Worm (Caenorhabditis elegans) whole organism, L3 larva: ENCODE data around the gene F44G3.7.

Source experiments
- R02D3.7 ChIP-seq: fragments of 150-350 bp; optimal IDR thresholded peaks from 2 replicates; lab custom pipeline; 2014; ENCODE audit warnings: missing biosample characterization, missing genetic modification characterization
- ZK546.5 ChIP-seq: sonication (generic microtip); optimal IDR thresholded peaks from 2 replicates; lab custom pipeline; 2017; ENCODE audit warnings: missing biosample characterization, missing genetic modification characterization
- aly-2 ChIP-seq: fragments of 150-350 bp; optimal IDR thresholded peaks from 2 replicates; lab custom pipeline; 2014; ENCODE audit warnings: missing biosample characterization, missing genetic modification characterization
- ama-1 ChIP-seq: fragments of 150-350 bp; optimal IDR thresholded peaks from 2 replicates; lab custom pipeline; 2018
- ceh-28 ChIP-seq: fragments of 150-350 bp; optimal IDR thresholded peaks from 2 replicates; lab custom pipeline; 2014; ENCODE audit warnings: missing biosample characterization, missing genetic modification reagents, missing genetic modification characterization
- ceh-9 ChIP-seq: sonication (generic microtip); optimal IDR thresholded peaks from 2 replicates; lab custom pipeline; 2018; ENCODE audit warnings: missing biosample characterization, missing genetic modification characterization
- daf-12 ChIP-seq: fragments of 150-350 bp; optimal IDR thresholded peaks from 2 replicates; lab custom pipeline; 2014; ENCODE audit warnings: missing biosample characterization, missing genetic modification reagents, missing genetic modification characterization
- egl-5 ChIP-seq: fragments of 150-350 bp; optimal IDR thresholded peaks from 2 replicates; lab custom pipeline; 2017; ENCODE audit warnings: missing biosample characterization, missing genetic modification reagents, missing genetic modification characterization, inconsistent platforms
- elt-2 ChIP-seq: sonication (generic microtip); optimal IDR thresholded peaks from 2 replicates; lab custom pipeline; 2016; ENCODE audit warnings: missing genetic modification reagents, mild to moderate bottlenecking, missing genetic modification characterization, missing compliant biosample characterization
- elt-3 ChIP-seq, 3 experiments: fragments of 150-350 bp in 1 of 3; sonication (generic microtip) in 2 of 3; optimal IDR thresholded peaks; 2 replicates in 2 of 3; 4 replicates in 1 of 3; lab custom pipeline; 2014 to 2017; ENCODE audit warnings: missing biosample characterization in 3 of 3, missing genetic modification characterization in 3 of 3
- eor-1 ChIP-seq, 2 experiments: fragments of 150-350 bp; optimal IDR thresholded peaks; 2 replicates each; lab custom pipeline; 2014 to 2018; ENCODE audit warnings: missing biosample characterization in 2 of 2, missing genetic modification characterization in 2 of 2
- fkh-10 ChIP-seq: sonication (generic microtip); optimal IDR thresholded peaks from 2 replicates; lab custom pipeline; 2017; ENCODE audit warnings: missing biosample characterization, missing genetic modification reagents, missing genetic modification characterization
- hmg-11 ChIP-seq: sonication (generic microtip); optimal IDR thresholded peaks from 2 replicates; lab custom pipeline; 2016; ENCODE audit warnings: missing genetic modification characterization, missing compliant biosample characterization
- jun-1 ChIP-seq: fragments of 150-350 bp; optimal IDR thresholded peaks from 2 replicates; lab custom pipeline; 2014; ENCODE audit warnings: missing biosample characterization, missing genetic modification reagents, missing genetic modification characterization
- lin-39 ChIP-seq: fragments of 150-350 bp; optimal IDR thresholded peaks from 2 replicates; lab custom pipeline; 2018; ENCODE audit warnings: missing biosample characterization, missing genetic modification reagents, missing genetic modification characterization
- lsy-12 ChIP-seq: sonication (generic microtip); optimal IDR thresholded peaks from 2 replicates; lab custom pipeline; 2016; ENCODE audit warnings: mild to moderate bottlenecking, missing genetic modification characterization, missing compliant biosample characterization
- mdl-1 ChIP-seq: fragments of 150-350 bp; optimal IDR thresholded peaks from 2 replicates; lab custom pipeline; 2014; ENCODE audit warnings: missing biosample characterization, missing genetic modification characterization
- mml-1 ChIP-seq: fragments of 150-350 bp; sonication (generic microtip); optimal IDR thresholded peaks from 3 replicates; lab custom pipeline; 2014; ENCODE audit warnings: missing biosample characterization, missing genetic modification characterization
- nfya-1 ChIP-seq: sonication (generic microtip); optimal IDR thresholded peaks from 2 replicates; lab custom pipeline; 2017; ENCODE audit warnings: missing genetic modification characterization, mild to moderate bottlenecking, missing compliant biosample characterization, antibody characterized with exemption, moderate library complexity; ENCODE audit not compliant: insufficient read depth
- nhr-11 ChIP-seq: fragments of 150-350 bp; optimal IDR thresholded peaks from 2 replicates; lab custom pipeline; 2014; ENCODE audit warnings: missing biosample characterization, missing genetic modification characterization
- nhr-12 ChIP-seq: fragments of 150-350 bp; optimal IDR thresholded peaks from 2 replicates; lab custom pipeline; 2014; ENCODE audit warnings: missing biosample characterization, missing genetic modification characterization
- nhr-23 ChIP-seq: fragments of 150-350 bp; optimal IDR thresholded peaks from 2 replicates; lab custom pipeline; 2014; ENCODE audit warnings: missing biosample characterization, missing genetic modification reagents, missing genetic modification characterization
- nhr-237 ChIP-seq: fragments of 150-350 bp; optimal IDR thresholded peaks from 2 replicates; lab custom pipeline; 2014; ENCODE audit warnings: missing biosample characterization, missing genetic modification characterization
- nhr-25 ChIP-seq: sonication (generic microtip); optimal IDR thresholded peaks from 2 replicates; lab custom pipeline; 2017; ENCODE audit warnings: missing biosample characterization, missing genetic modification characterization
- nhr-28 ChIP-seq: fragments of 150-350 bp; optimal IDR thresholded peaks from 2 replicates; lab custom pipeline; 2014; ENCODE audit warnings: missing biosample characterization, missing genetic modification characterization
- nhr-43 ChIP-seq: sonication (generic microtip); optimal IDR thresholded peaks from 2 replicates; lab custom pipeline; 2016; ENCODE audit warnings: mild to moderate bottlenecking, missing genetic modification characterization, missing compliant biosample characterization; ENCODE audit not compliant: poor library complexity, severe bottlenecking
- nhr-67 ChIP-seq: fragments of 150-350 bp; optimal IDR thresholded peaks from 2 replicates; lab custom pipeline; 2014; ENCODE audit warnings: missing biosample characterization, missing genetic modification characterization
- nhr-76 ChIP-seq: fragments of 150-350 bp; sonication (generic microtip); optimal IDR thresholded peaks from 5 replicates; lab custom pipeline; 2014; ENCODE audit warnings: missing biosample characterization, missing genetic modification characterization
- pha-4 ChIP-seq: fragments of 150-350 bp; optimal IDR thresholded peaks from 2 replicates; lab custom pipeline; 2014; ENCODE audit warnings: missing biosample characterization, missing genetic modification reagents, missing genetic modification characterization
- pqm-1 ChIP-seq: fragments of 150-350 bp; optimal IDR thresholded peaks from 2 replicates; lab custom pipeline; 2017; ENCODE audit warnings: missing biosample characterization, missing genetic modification characterization, inconsistent platforms
- sea-2 ChIP-seq: fragments of 150-350 bp; sonication (generic microtip); optimal IDR thresholded peaks from 4 replicates; lab custom pipeline; 2014; ENCODE audit warnings: missing biosample characterization, missing genetic modification reagents, missing genetic modification characterization
- skn-1 ChIP-seq: fragments of 150-350 bp; optimal IDR thresholded peaks from 2 replicates; lab custom pipeline; 2014; ENCODE audit warnings: missing biosample characterization, missing genetic modification characterization
- snpc-4 ChIP-seq: fragments of 150-350 bp; optimal IDR thresholded peaks from 2 replicates; lab custom pipeline; 2014; ENCODE audit warnings: missing biosample characterization, missing genetic modification characterization
- tbx-2 ChIP-seq: sonication (generic microtip); optimal IDR thresholded peaks from 2 replicates; lab custom pipeline; 2016; ENCODE audit warnings: mild to moderate bottlenecking, missing genetic modification characterization, missing compliant biosample characterization
- unc-62 ChIP-seq: fragments of 150-350 bp; sonication (generic microtip); optimal IDR thresholded peaks from 4 replicates; lab custom pipeline; 2014; ENCODE audit warnings: missing biosample characterization, missing genetic modification reagents, missing genetic modification characterization
- zag-1 ChIP-seq: fragments of 150-350 bp; optimal IDR thresholded peaks from 2 replicates; lab custom pipeline; 2014; ENCODE audit warnings: missing biosample characterization, missing genetic modification characterization
- ztf-11 ChIP-seq: fragments of 150-350 bp; optimal IDR thresholded peaks from 2 replicates; lab custom pipeline; 2014; ENCODE audit warnings: missing biosample characterization, missing genetic modification characterization
- ztf-4 ChIP-seq: fragments of 150-350 bp; optimal IDR thresholded peaks from 2 replicates; lab custom pipeline; 2014; ENCODE audit warnings: missing biosample characterization, missing genetic modification characterization

F44G3.7 gene

DNA sequence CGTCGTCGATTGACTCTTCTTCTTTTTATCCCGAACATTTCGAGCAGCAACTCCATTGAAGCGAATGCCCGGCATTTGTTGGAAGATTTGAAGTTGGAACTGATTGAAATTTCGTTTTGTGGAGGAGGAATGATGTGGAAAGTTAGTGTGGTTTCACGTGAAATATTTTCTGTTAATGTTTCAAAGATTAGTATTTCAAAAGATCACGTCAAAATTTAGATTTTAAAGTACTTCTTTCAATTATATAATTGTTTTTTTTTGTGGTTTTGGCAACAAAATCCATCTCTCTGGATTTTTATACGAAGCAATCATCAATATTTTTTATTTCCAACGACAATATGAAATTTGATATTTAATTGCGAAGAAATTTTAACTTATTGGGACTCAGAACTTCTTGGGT lies at the start of gene F44G3.7:
Gene F44G3.7 (minus strand): TSS at position 101 of the 400 bp plus-strand sequence.
- TF ChIP-seq nfya-1 (tag; lab: Kevin White, UChicago) (no peak), nhr-76 (no peak), tbx-2 (tag; lab: Kevin White, UChicago) (no peak), mdl-1 (no peak), nhr-28 (tag; lab: Kevin White, UChicago) (no peak), snpc-4 (no peak), pha-4 (tag; lab: Kevin White, UChicago) (no peak), elt-2 (tag; lab: Kevin White, UChicago) (no peak), mml-1 (tag; lab: Kevin White, UChicago) (no peak), ztf-4 (tag; lab: Kevin White, UChicago) (no peak), nhr-11 (tag; lab: Kevin White, UChicago) (no peak), ceh-9 (tag; lab: Kevin White, UChicago) (no peak), sea-2 (GFP tag; lab: Kevin White, UChicago) (no peak), nhr-25 (tag; lab: Kevin White, UChicago) (no peak), fkh-10 (GFP tag; lab: Kevin White, UChicago) (no peak), R02D3.7 (no peak), ZK546.5 (tag; lab: Kevin White, UChicago) (no peak), nhr-23 (tag; lab: Kevin White, UChicago) (no peak)
- TF ChIP-seq, all 47 proteins: peak for 0

DNA sequence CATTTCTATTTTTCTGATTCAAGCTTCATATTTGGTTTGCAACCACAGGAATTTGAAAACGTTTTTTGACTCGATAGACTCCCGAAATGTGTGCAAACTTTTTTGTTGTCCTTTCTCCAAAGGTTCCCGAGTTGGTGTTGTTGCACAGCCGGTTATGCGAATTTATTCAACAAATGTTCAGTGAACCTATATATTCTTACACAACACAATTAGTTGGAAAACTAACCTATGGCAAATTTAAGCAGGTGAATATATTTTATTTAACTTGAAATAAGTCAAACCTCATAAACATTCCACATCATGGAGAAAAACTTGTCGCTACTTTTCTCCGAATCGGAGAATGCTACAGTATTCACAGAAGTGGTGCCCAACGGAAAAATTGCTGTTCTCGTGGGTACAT lies 46.4 kb upstream of the F44G3.7 start, which contains the start of gene srz-14:
Gene srz-14 (plus strand): TSS at position 301 of the 400 bp plus-strand sequence.
- no peak for TF ChIP-seq pqm-1
- TF ChIP-seq ztf-11 (tag; lab: Kevin White, UChicago) = no peak
- TF ChIP-seq unc-62 (GFP tag; lab: Kevin White, UChicago) = no peak
- TF ChIP-seq nhr-11 (tag; lab: Kevin White, UChicago) = no peak
- TF ChIP-seq nhr-237 (tag; lab: Kevin White, UChicago) = no peak
- no peak for TF ChIP-seq aly-2 (tag; lab: Kevin White, UChicago)
- TF ChIP-seq egl-5 = no peak
- TF ChIP-seq nhr-23 (tag; lab: Kevin White, UChicago) = no peak
- TF ChIP-seq fkh-10 (GFP tag; lab: Kevin White, UChicago) = no peak
- TF ChIP-seq skn-1 (tag; lab: Kevin White, UChicago) = no peak
- no peak for TF ChIP-seq nhr-12 (tag; lab: Kevin White, UChicago)
- no peak for TF ChIP-seq lsy-12 (tag; lab: Kevin White, UChicago)
- TF ChIP-seq lin-39 = no peak
- no peak for TF ChIP-seq ztf-4 (tag; lab: Kevin White, UChicago)
- no peak for TF ChIP-seq elt-3 (tag; optimal IDR thresholded peaks at IDR 0.05; lab: Kevin White, UChicago)
- no peak for TF ChIP-seq ceh-28 (tag; lab: Kevin White, UChicago)
- TF ChIP-seq nhr-28 (tag; lab: Kevin White, UChicago) = no peak
- no peak for TF ChIP-seq ama-1 (lab: Kevin White, UChicago)
- TF ChIP-seq nhr-43 (tag; lab: Kevin White, UChicago) = no peak

DNA sequence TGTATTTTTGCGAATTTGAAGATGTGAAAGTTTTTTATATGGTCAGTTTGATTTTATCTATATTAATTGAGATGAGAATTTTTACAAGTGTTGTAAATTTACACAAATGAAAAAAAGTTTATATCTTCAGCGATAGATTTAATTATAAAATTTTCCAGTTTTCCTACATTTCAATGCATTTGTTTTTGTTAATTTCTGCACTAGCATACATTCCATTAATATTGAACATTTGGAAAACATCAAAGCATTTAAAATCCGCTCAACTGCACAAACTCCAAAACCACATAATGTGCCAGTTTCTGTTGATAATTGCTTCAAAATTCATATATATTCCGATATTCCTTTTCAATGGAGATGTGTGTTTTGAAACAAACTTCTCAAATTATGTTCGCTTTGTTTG lies 46.0 kb upstream of the F44G3.7 start, which contains the start of gene srh-277:
Gene srh-277 (plus strand): TSS at position 301 of the 400 bp plus-strand sequence.
- TF ChIP-seq snpc-4 (no peak), daf-12 (no peak), eor-1 (tag; optimal IDR thresholded peaks at IDR 0.05; lab: Kevin White, UChicago) (no peak), nhr-76 (no peak), tbx-2 (tag; lab: Kevin White, UChicago) (no peak), nhr-67 (tag; lab: Kevin White, UChicago) (no peak), elt-3 (tag; optimal IDR thresholded peaks at IDR 0.05; lab: Kevin White, UChicago) (no peak), nhr-12 (tag; lab: Kevin White, UChicago) (no peak), nhr-23 (tag; lab: Kevin White, UChicago) (no peak), lsy-12 (tag; lab: Kevin White, UChicago) (no peak), zag-1 (tag; lab: Kevin White, UChicago) (no peak), pha-4 (tag; lab: Kevin White, UChicago) (no peak), jun-1 (tag; lab: Kevin White, UChicago) (no peak), hmg-11 (tag; lab: Kevin White, UChicago) (no peak)
